Worm (Caenorhabditis elegans): ENCODE results near the gene daz-1.

daz-1 gene

DNA sequence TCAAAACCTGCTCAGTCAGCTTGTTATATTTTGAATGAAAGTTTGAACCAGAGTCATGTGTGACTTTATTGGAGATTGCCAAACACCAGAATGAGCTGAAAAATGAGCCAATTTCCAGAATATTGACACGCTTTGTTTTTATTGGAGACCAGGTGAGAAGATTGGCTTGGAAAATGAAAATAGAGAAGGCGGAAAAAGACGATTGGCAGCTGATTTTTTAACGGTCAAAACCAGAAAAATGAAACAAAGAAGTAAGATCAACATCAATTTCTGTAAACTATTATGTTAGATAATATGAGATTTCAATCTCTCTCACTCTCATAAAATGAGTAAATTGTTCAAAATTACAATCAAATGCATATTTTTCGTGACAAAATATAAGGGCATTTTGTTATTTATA is 23.0 kb upstream of the daz-1 start, which contains the start of gene srx-114:
srx-114 (minus strand) TSS at position 101 of the 400 bp plus-strand sequence.
- TF ChIP-seq unc-62 (GFP tag; optimal IDR thresholded peaks at IDR 0.05): no peak

ce11 chrII:5436833-5437232 is 19.3 kb upstream of the daz-1 start, which contains the start of gene dct-5:
Gene dct-5 (minus strand): TSS chrII:5436933.
- TF ChIP-seq unc-62 (GFP tag; optimal IDR thresholded peaks at IDR 0.05): no peak

DNA sequence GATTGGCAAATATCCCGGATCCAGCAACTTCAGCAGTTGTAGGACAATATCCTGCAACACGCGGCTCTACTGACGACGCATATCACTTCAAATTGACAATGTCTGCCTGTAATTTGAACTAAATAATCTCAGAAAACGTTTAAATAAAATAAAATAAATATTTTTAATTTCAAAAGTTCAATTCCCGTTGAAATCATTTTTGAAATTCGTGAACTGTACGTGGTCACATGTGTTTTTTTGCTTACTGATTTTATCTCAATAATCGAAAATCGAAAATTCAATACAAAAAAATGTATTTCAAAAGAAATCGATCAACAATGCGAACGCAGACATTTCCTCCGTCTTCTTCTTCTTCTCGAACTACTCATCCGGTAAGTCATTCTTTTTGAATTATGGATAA is 18.5 kb upstream of the daz-1 start, which contains the start of gene F07F6.1:
F07F6.1 (plus strand) TSS at position 301 of the 400 bp plus-strand sequence.
- no peak for TF ChIP-seq unc-62 (GFP tag; optimal IDR thresholded peaks at IDR 0.05)

DNA sequence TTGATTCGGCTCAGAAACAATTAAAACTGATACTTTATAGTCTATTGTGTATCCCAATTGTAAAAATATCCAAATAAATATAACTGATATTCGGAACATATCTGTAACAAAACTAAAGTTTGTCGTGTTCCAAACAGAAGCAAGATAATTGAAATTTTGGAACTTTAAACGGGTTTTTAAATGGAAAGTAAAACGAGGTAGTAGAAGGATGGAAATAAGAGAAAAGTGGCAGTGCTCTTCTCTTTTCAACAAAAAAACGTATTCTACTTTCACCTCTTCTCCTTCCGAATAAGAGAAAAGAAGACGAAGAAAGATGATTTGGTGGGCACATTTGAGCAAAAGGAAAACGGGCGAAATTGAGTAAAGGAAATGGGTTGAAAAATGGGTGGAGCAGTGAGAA is 9.6 kb upstream of the daz-1 start, which contains the start of gene nmr-1:
nmr-1 (minus strand) TSS at position 101 of the 400 bp plus-strand sequence.
- TF ChIP-seq unc-62 (GFP tag; optimal IDR thresholded peaks at IDR 0.05): no peak

DNA sequence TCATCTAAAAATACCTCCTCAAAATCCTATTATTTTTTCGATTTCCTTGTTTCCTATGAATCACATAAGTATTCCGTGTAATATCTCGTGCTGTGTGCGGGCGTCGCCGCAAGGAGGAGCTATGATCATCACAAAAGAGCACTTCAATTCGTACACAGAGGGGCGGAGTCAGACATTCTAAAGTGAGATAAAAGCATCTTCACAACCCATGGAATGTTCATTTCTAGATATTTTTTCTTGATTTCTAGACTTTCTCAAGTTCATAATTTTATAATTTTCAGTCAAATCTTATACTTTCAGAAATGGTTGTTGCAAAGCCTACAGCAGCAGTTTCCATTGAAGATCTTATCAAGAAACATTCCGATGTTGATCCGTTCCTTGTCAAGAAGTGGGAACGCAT is 8.7 kb upstream of the daz-1 start, which contains the start of gene cex-1:
cex-1 (plus strand) TSS at position 301 of the 400 bp plus-strand sequence.
- TF ChIP-seq unc-62 (GFP tag; optimal IDR thresholded peaks at IDR 0.05): no peak

DNA sequence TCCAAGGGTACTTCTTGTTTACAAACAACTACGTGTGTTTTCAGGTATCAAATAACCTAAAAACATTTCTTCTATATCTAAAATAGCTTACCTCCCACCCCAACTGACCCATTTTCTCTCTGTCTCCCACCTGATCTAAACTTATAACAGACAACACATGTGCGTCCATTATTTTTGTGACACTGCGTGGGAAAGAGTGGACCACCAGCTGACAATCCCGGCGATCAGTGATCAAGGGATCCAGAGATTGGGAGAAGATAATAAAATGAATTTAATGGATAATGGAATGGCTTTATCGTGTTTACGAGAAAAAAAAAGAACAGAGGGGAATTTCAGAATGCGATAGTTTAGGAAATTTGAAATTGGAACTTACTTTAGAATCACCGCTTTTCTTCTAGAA is 6.9 kb upstream of the daz-1 start:
- no peak for TF ChIP-seq unc-62 (GFP tag; optimal IDR thresholded peaks at IDR 0.05)

- TF ChIP-seq unc-62 (GFP tag; optimal IDR thresholded peaks at IDR 0.05): no peak
These were observed 6.5 kb upstream of the daz-1 start for ce11 chrII:5449620-5450019.

DNA sequence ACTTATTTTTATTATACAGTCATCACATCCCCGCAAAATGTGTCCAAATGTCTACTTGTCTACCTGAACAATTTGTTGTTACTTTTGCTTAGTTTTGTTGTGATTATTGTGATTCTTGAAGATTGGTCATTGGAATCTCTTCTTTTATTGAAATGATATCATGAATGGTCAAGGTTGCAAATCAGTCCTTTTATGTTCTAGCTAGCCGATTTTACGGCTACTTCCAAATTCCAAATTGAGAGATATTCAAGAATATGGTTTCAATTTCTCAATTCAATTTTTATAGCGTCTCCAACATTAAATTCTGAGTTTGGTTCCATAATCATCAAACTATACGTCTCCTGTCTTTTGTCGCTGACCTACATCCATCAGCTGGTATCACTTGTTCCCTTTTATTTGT is 4.8 kb upstream of the daz-1 start:
- no peak for TF ChIP-seq unc-62 (GFP tag; optimal IDR thresholded peaks at IDR 0.05)

DNA sequence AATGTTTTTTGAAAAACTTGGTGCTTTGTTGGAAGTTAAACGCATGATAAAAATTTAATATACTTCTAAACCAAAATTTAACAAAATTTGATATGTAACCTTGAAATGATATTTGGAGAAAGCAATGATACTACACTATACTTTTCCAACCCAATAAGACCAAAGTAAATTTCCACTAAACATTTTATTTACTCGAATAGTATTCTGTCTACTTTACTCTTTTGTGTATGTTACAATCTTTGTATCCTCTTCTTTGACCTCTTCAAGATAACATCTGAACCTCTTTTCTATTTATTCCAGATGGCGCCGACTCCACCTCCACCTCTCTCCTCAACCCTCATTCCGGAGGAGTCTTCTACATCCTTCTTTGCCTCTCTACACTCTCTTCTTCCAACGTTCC is 2.6 kb upstream of the daz-1 start, which contains the start of gene dhs-5:
dhs-5 (plus strand) TSS at position 301 of the 400 bp plus-strand sequence.
- no peak for TF ChIP-seq unc-62 (GFP tag; optimal IDR thresholded peaks at IDR 0.05)

DNA sequence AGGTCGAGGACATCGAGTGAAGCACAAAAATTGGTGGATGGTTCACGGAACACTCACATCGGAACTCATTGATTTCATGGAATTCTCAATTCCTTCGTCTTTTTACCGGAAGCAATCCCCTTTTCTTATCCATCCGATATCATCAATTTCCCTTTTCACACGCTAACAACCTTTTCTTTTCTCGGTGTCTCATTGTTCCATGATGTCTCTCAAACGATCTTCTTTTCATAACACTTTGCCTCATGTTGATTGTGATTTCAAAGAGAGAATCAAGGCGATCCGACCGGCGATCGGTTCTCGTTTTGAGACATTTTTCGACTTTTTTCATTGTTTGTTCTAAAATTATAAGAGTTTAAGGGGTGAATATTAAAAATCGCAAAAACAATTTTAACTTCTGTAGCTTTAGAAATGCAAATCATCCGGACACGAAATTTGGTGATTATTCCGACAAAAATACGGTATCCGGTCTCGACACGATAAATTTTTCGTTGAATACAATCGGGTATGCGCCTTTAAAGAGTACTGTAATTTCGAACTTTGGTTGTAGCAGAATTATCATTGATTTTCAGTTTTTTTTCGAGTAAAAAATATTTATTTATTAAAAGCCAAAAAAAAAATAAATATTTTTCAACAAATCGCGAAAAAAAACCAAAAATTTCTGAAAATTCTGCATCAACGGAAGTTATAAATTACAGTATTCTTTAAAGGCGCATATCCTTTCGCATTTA is 2.7 kb downstream of the daz-1 start:
- no peak for TF ChIP-seq unc-62 (GFP tag; optimal IDR thresholded peaks at IDR 0.05)

ce11 chrII:5459534-5459933 is 3.4 kb downstream of the daz-1 start:
- no peak for TF ChIP-seq unc-62 (GFP tag; optimal IDR thresholded peaks at IDR 0.05)

ce11 chrII:5460911-5461310 is 4.8 kb downstream of the daz-1 start:
- no peak for TF ChIP-seq unc-62 (GFP tag; optimal IDR thresholded peaks at IDR 0.05)

ce11 chrII:5463692-5464300 is 7.7 kb downstream of the daz-1 start:
- no peak for TF ChIP-seq unc-62 (GFP tag; optimal IDR thresholded peaks at IDR 0.05)

ce11 chrII:5465729-5466408 is 9.8 kb downstream of the daz-1 start, which contains the start of gene clr-1:
Gene clr-1 (plus strand): TSS chrII:5466358.
- TF ChIP-seq unc-62 (GFP tag; optimal IDR thresholded peaks at IDR 0.05): no peak

DNA sequence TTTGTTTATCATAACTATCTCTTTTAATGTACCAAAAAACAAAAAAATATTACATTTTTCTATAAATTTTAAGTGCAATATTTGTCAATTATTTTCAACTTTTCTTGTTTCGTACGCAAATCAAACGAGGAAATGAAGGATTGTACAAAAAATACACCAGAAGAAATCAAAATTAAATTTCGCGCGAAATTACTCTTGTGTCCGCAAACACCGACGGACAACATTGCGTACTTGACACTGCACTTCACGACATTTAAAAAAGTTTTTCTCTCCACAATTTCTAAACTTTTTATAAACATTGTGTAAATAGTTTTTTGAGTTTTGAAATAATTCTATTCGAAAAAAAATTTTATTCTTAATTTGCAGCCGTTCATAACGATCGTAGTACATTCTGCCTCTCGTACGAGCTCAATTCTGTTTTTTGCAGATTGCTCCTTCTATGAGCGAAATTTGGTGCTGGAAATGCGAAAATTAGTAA is 17.9 kb downstream of the daz-1 start, which contains the start of gene mrps-16:
mrps-16 (plus strand) TSS at position 428 of the 478 bp plus-strand sequence.
- TF ChIP-seq unc-62 (GFP tag; optimal IDR thresholded peaks at IDR 0.05): no peak

- TF ChIP-seq unc-62 (GFP tag; optimal IDR thresholded peaks at IDR 0.05): no peak
These were observed 18.8 kb downstream of the daz-1 start, which contains the start of gene ilcr-2 for ce11 chrII:5474946-5475345. Gene ilcr-2 (plus strand): TSS chrII:5475246.

Measured in whole organism, dauer.